Fruit fly (Drosophila melanogaster) whole organism, prepupa: ENCODE results near the gene Trf.
A peak's percentile ranks its signal among the peaks of the same experiment; 100 is the strongest.

Source experiments
- Blimp-1 ChIP-seq: fragments of 200-800 bp; sonication (Bioruptor generic); optimal IDR thresholded peaks from 3 replicates; lab custom pipeline; 2017; ENCODE audit warnings: missing biosample characterization, missing genetic modification characterization, mild to moderate bottlenecking, moderate library complexity, missing genetic modification reagents
- Hr39 ChIP-seq: fragments of 200-800 bp; sonication (Bioruptor generic); optimal IDR thresholded peaks from 2 replicates; lab custom pipeline; 2016; ENCODE audit warnings: missing biosample characterization, missing genetic modification characterization
- pdm3 ChIP-seq: fragments of 200-800 bp; sonication (Bioruptor generic); optimal IDR thresholded peaks from 3 replicates; lab custom pipeline; 2016; ENCODE audit warnings: missing biosample characterization, missing genetic modification characterization

dm6 chr2L:8082692-8083412, 10.2 kb downstream of the Trf start, which contains the start of gene Mcr:
- no peak for TF ChIP-seq Hr39 (GFP tag; lab: Kevin White, UChicago)
- peak; percentile 20 for TF ChIP-seq pdm3 (GFP tag; lab: Kevin White, UChicago)
- TF ChIP-seq Blimp-1 (GFP tag; lab: Kevin White, UChicago): no peak
